Fruit fly (Drosophila melanogaster) S2 (cell line): Measurements from ENCODE around the gene CG11345.

Source experiments
- CG8478 ChIP-seq: fragments of >200 bp; optimal IDR thresholded peaks from 2 replicates; lab custom pipeline; 2018
- CTCF ChIP-seq, 2 experiments: fragments of >200 bp; optimal IDR thresholded peaks; 2 replicates each; lab custom pipeline; 2018

dm6 chr3L:4445824-4446223 lies 12.1 kb downstream of the CG11345 start:
- TF ChIP-seq CG8478 (lab: Kevin White, UChicago) (no peak), CTCF (optimal IDR thresholded peaks at IDR 0.05; lab: Kevin White, UChicago) (no peak)
